Fruit fly (Drosophila melanogaster) whole organism, embryonic: ENCODE measurements around the gene Ccn.

ENCODE experiments used
- ATbp ChIP-seq: fragments of 200-800 bp; sonication (Bioruptor generic); optimal IDR thresholded peaks from 2 replicates; lab custom pipeline; 2017; ENCODE audit warnings: missing biosample characterization, mild to moderate bottlenecking, missing genetic modification characterization, missing genetic modification reagents
- Blimp-1 ChIP-seq: fragments of 200-800 bp; sonication (Bioruptor generic); optimal IDR thresholded peaks from 3 replicates; lab custom pipeline; 2018; ENCODE audit warnings: missing biosample characterization, missing genetic modification characterization, mild to moderate bottlenecking, moderate library complexity, missing genetic modification reagents
- CG10267 ChIP-seq: fragments of 200-800 bp; sonication (Bioruptor generic); optimal IDR thresholded peaks from 2 replicates; lab custom pipeline; 2018; ENCODE audit warnings: missing biosample characterization, mild to moderate bottlenecking, missing genetic modification characterization, moderate library complexity
- CG10979 ChIP-seq: fragments of 200-800 bp; sonication (Bioruptor generic); optimal IDR thresholded peaks from 2 replicates; lab custom pipeline; 2018; ENCODE audit warnings: missing biosample characterization, mild to moderate bottlenecking, missing genetic modification characterization, moderate library complexity
- CG12155 ChIP-seq: fragments of 200-800 bp; sonication (Bioruptor generic); optimal IDR thresholded peaks from 3 replicates; lab custom pipeline; 2016; ENCODE audit warnings: missing biosample characterization, missing genetic modification characterization
- CG12219 ChIP-seq: fragments of 200-800 bp; sonication (Bioruptor generic); optimal IDR thresholded peaks from 3 replicates; lab custom pipeline; 2018; ENCODE audit warnings: missing biosample characterization, mild to moderate bottlenecking, missing genetic modification characterization
- CG12299 ChIP-seq: fragments of 200-800 bp; sonication (Bioruptor generic); optimal IDR thresholded peaks from 2 replicates; lab custom pipeline; 2018; ENCODE audit warnings: missing biosample characterization, mild to moderate bottlenecking, missing genetic modification characterization
- CG14014 ChIP-seq: fragments of 200-800 bp; sonication (Bioruptor generic); IDR thresholded peaks from 2 replicates; pipeline ENCODE4 v1.3.6; 2022; ENCODE audit warnings: missing biosample characterization, missing genetic modification characterization
- CG15073 ChIP-seq: fragments of 200-800 bp; sonication (Bioruptor generic); optimal IDR thresholded peaks from 2 replicates; lab custom pipeline; 2016; ENCODE audit warnings: missing biosample characterization, missing genetic modification characterization
- CG1647 ChIP-seq: fragments of 200-800 bp; sonication (Bioruptor generic); optimal IDR thresholded peaks from 3 replicates; lab custom pipeline; 2016; ENCODE audit warnings: missing biosample characterization, missing genetic modification characterization
- CG16815 ChIP-seq: fragments of 200-800 bp; sonication (Bioruptor generic); optimal IDR thresholded peaks from 3 replicates; lab custom pipeline; 2017; ENCODE audit warnings: missing biosample characterization, mild to moderate bottlenecking, missing genetic modification characterization
- CG17385 ChIP-seq: fragments of 200-800 bp; sonication (Bioruptor generic); optimal IDR thresholded peaks from 3 replicates; lab custom pipeline; 2018; ENCODE audit warnings: missing biosample characterization, mild to moderate bottlenecking, missing genetic modification characterization
- CG17568 ChIP-seq: fragments of 200-800 bp; sonication (Bioruptor generic); optimal IDR thresholded peaks from 2 replicates; lab custom pipeline; 2018; ENCODE audit warnings: missing biosample characterization, mild to moderate bottlenecking, missing genetic modification characterization, moderate library complexity
- CG18476 ChIP-seq: fragments of 200-800 bp; sonication (Bioruptor generic); optimal IDR thresholded peaks from 2 replicates; lab custom pipeline; 2016; ENCODE audit warnings: missing biosample characterization, mild to moderate bottlenecking, missing genetic modification characterization
- CG30403 ChIP-seq: fragments of 200-800 bp; sonication (Bioruptor generic); optimal IDR thresholded peaks from 3 replicates; lab custom pipeline; 2016; ENCODE audit warnings: missing biosample characterization, missing genetic modification characterization
- CG3281 ChIP-seq: fragments of 200-800 bp; sonication (Bioruptor generic); optimal IDR thresholded peaks from 3 replicates; lab custom pipeline; 2017; ENCODE audit warnings: missing biosample characterization, mild to moderate bottlenecking, missing genetic modification characterization
- CG4424 ChIP-seq: fragments of 200-800 bp; sonication (Bioruptor generic); optimal IDR thresholded peaks from 3 replicates; lab custom pipeline; 2016; ENCODE audit warnings: missing biosample characterization, missing genetic modification characterization
- CG4854 ChIP-seq: fragments of 200-800 bp; sonication (Bioruptor generic); optimal IDR thresholded peaks from 2 replicates; lab custom pipeline; 2016; ENCODE audit warnings: missing biosample characterization, missing genetic modification characterization, inconsistent platforms
- CG6689 ChIP-seq: fragments of 200-800 bp; sonication (Bioruptor generic); IDR thresholded peaks from 2 replicates; pipeline ENCODE4 v1.3.6; 2022; ENCODE audit warnings: missing biosample characterization, missing genetic modification characterization
- CG6791 ChIP-seq: fragments of 200-800 bp; sonication (Bioruptor generic); IDR thresholded peaks from 3 replicates; pipeline ENCODE4 v1.3.6; 2022; ENCODE audit warnings: missing biosample characterization, missing genetic modification characterization; ENCODE audit not compliant: partially characterized antibody
- CG8290 ChIP-seq, 3 experiments: fragments of 200-800 bp; sonication (Bioruptor generic); optimal IDR thresholded peaks; 2 replicates each; lab custom pipeline; 2016 to 2019; ENCODE audit warnings: missing biosample characterization in 3 of 3, missing genetic modification characterization in 3 of 3, mild to moderate bottlenecking in 2 of 3, moderate library complexity in 1 of 3
- CG9727 ChIP-seq: fragments of 200-800 bp; sonication (Bioruptor generic); optimal IDR thresholded peaks from 3 replicates; lab custom pipeline; 2017; ENCODE audit warnings: missing biosample characterization, mild to moderate bottlenecking, missing genetic modification characterization
- CkIIα-i1 ChIP-seq: fragments of 200-800 bp; sonication (Bioruptor generic); IDR thresholded peaks from 2 replicates; pipeline ENCODE4 v1.3.6; 2022; ENCODE audit warnings: missing biosample characterization, missing genetic modification characterization
- D ChIP-seq, 2 experiments: fragments of 200-800 bp in 1 of 2; fragments of >200 bp in 1 of 2; sonication (Bioruptor generic) in 1 of 2; optimal IDR thresholded peaks; 2 replicates in 1 of 2; 3 replicates in 1 of 2; lab custom pipeline; 2017; ENCODE audit warnings: mild to moderate bottlenecking in 1 of 2, missing biosample characterization in 1 of 2, missing genetic modification characterization in 1 of 2, missing genetic modification reagents in 1 of 2
- Dll ChIP-seq: fragments of 200-800 bp; sonication (Bioruptor generic); IDR thresholded peaks from 4 replicates; pipeline ENCODE4 v1.3.6; 2022; ENCODE audit warnings: missing biosample characterization, missing genetic modification characterization; ENCODE audit not compliant: partially characterized antibody
- Ets65A ChIP-seq: fragments of 200-800 bp; sonication (Bioruptor generic); peaks from one replicate; lab custom pipeline; 2016; ENCODE audit warnings: missing biosample characterization, missing genetic modification characterization
- Fer3 ChIP-seq: fragments of 200-800 bp; sonication (Bioruptor generic); optimal IDR thresholded peaks from 2 replicates; lab custom pipeline; 2018; ENCODE audit warnings: missing biosample characterization, mild to moderate bottlenecking, missing genetic modification characterization, moderate library complexity
- HLH54F ChIP-seq: fragments of 200-800 bp; sonication (Bioruptor generic); optimal IDR thresholded peaks from 3 replicates; lab custom pipeline; 2016; ENCODE audit warnings: missing biosample characterization, missing genetic modification characterization
- Hand ChIP-seq: fragments of 200-800 bp; sonication (Bioruptor generic); optimal IDR thresholded peaks from 2 replicates; lab custom pipeline; 2017; ENCODE audit warnings: mild to moderate bottlenecking, missing biosample characterization, missing genetic modification reagents, missing genetic modification characterization
- Hmr ChIP-seq: fragments of 200-800 bp; sonication (Bioruptor generic); optimal IDR thresholded peaks from 3 replicates; lab custom pipeline; 2017; ENCODE audit warnings: mild to moderate bottlenecking, missing biosample characterization, missing genetic modification reagents, missing genetic modification characterization
- NfI ChIP-seq: fragments of 200-800 bp; sonication (Bioruptor generic); optimal IDR thresholded peaks from 3 replicates; lab custom pipeline; 2018; ENCODE audit warnings: missing biosample characterization, mild to moderate bottlenecking, missing genetic modification characterization, moderate library complexity
- Sox102F ChIP-seq: fragments of 200-800 bp; sonication (Bioruptor generic); optimal IDR thresholded peaks from 2 replicates; lab custom pipeline; 2018; ENCODE audit warnings: missing biosample characterization, mild to moderate bottlenecking, missing genetic modification characterization, moderate library complexity
- Ssrp ChIP-seq: fragments of 200-800 bp; sonication (Bioruptor generic); optimal IDR thresholded peaks from 2 replicates; lab custom pipeline; 2018; ENCODE audit warnings: missing biosample characterization, mild to moderate bottlenecking, missing genetic modification characterization, moderate library complexity
- Usf ChIP-seq: fragments of 200-800 bp; sonication (Bioruptor generic); optimal IDR thresholded peaks from 2 replicates; lab custom pipeline; 2017; ENCODE audit warnings: missing genotype, missing biosample characterization, missing genetic modification characterization
- Xrp1 ChIP-seq: fragments of 200-800 bp; sonication (Bioruptor generic); IDR thresholded peaks from 2 replicates; pipeline ENCODE4 v1.3.6; 2022; ENCODE audit warnings: missing biosample characterization, missing genetic modification characterization
- az2 ChIP-seq: fragments of 200-800 bp; sonication (Bioruptor generic); optimal IDR thresholded peaks from 3 replicates; lab custom pipeline; 2016; ENCODE audit warnings: missing biosample characterization, missing genetic modification characterization
- bcd ChIP-seq: fragments of 200-800 bp; sonication (Bioruptor generic); optimal IDR thresholded peaks from 2 replicates; lab custom pipeline; 2017; ENCODE audit warnings: missing biosample characterization, mild to moderate bottlenecking, missing genetic modification characterization
- cato ChIP-seq: fragments of 200-800 bp; sonication (Bioruptor generic); optimal IDR thresholded peaks from 2 replicates; lab custom pipeline; 2016; ENCODE audit warnings: missing biosample characterization, missing genetic modification characterization, borderline replicate concordance
- chn ChIP-seq: fragments of 200-800 bp; sonication (Bioruptor generic); optimal IDR thresholded peaks from 2 replicates; lab custom pipeline; 2016; ENCODE audit warnings: missing biosample characterization, missing genetic modification characterization
- inv ChIP-seq: fragments of 200-800 bp; sonication (Bioruptor generic); IDR thresholded peaks from 2 replicates; pipeline ENCODE4 v1.3.6; 2022; ENCODE audit warnings: missing biosample characterization, missing genetic modification characterization; ENCODE audit not compliant: partially characterized antibody
- lab ChIP-seq: fragments of 200-800 bp; sonication (Bioruptor generic); optimal IDR thresholded peaks from 3 replicates; lab custom pipeline; 2017; ENCODE audit warnings: missing biosample characterization, missing genetic modification characterization, mild to moderate bottlenecking, moderate library complexity, missing genetic modification reagents
- nmo ChIP-seq: fragments of 200-800 bp; sonication (Bioruptor generic); optimal IDR thresholded peaks from 2 replicates; lab custom pipeline; 2018; ENCODE audit warnings: missing biosample characterization, mild to moderate bottlenecking, missing genetic modification characterization, moderate library complexity
- slbo ChIP-seq: fragments of 200-800 bp; sonication (Bioruptor generic); IDR thresholded peaks from 2 replicates; pipeline ENCODE4 v1.3.6; 2022; ENCODE audit warnings: missing biosample characterization, missing genetic modification characterization
- sob ChIP-seq: fragments of 200-800 bp; sonication (Bioruptor generic); IDR thresholded peaks from 2 replicates; pipeline ENCODE4 v1.3.6; 2022; ENCODE audit warnings: missing biosample characterization, missing genetic modification characterization
- stc ChIP-seq: fragments of 200-800 bp; sonication (Bioruptor generic); IDR thresholded peaks from 2 replicates; pipeline ENCODE4 v1.3.6; 2022; ENCODE audit warnings: missing biosample characterization, missing genetic modification characterization
- sug ChIP-seq: fragments of 200-800 bp; optimal IDR thresholded peaks from 2 replicates; lab custom pipeline; 2019; ENCODE audit warnings: missing biosample characterization, mild to moderate bottlenecking, missing genetic modification characterization, moderate library complexity
- unpg ChIP-seq: fragments of 200-800 bp; sonication (Bioruptor generic); optimal IDR thresholded peaks from 3 replicates; lab custom pipeline; 2018; ENCODE audit warnings: missing biosample characterization, mild to moderate bottlenecking, missing genetic modification characterization, moderate library complexity

Ccn gene

DNA sequence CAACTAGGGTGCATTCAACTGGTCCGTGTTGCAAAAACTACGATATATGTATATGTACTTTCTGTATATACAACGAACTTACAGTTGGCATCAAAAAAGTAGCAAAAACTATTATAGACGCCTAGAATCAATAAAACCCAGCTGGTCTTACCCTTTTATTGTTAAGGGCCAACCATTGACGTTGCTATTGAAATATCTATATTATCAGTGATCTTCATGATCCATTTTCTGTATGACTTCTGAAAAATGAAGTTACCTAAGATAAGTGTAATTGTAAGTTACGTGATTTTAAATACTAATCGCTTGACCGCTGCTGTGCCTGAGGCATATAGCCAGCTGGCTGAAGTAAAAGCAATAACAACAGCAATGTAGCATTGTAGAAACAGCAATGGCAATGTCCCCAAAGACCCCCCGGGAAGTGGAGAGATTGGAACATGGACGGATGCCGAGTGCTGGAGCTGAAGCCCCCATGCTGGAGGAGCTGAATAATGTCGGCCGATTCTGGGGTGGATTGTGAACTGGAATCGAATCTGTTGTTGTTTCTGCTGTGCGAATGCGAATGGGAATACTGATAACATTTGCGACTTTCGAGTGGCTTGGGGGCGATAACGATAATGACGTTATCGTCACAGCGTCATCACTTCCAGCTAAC is 32.0 kb upstream of the Ccn start (continued):
- TF ChIP-seq CG8290 (GFP tag; optimal IDR thresholded peaks at IDR 0.05; lab: Kevin White, UChicago): no peak
- TF ChIP-seq CG8290 (tag; optimal IDR thresholded peaks at IDR 0.05; lab: Kevin White, UChicago): no peak
- TF ChIP-seq stc (GFP tag; lab: Robert Waterston, UW): peak; percentile 43; the same call in 1 of the 2 replicates
- TF ChIP-seq Ssrp (tag; lab: Kevin White, UChicago): peak; percentile 44
- TF ChIP-seq sug (tag; lab: Kevin White, UChicago): peak; percentile 95
- TF ChIP-seq CG10979: peak; percentile 58
- TF ChIP-seq cato (GFP tag; lab: Kevin White, UChicago): peak; percentile 2
- TF ChIP-seq CG17385 (GFP tag; lab: Kevin White, UChicago): peak; percentile 17
- TF ChIP-seq CG4854: peak; percentile 34
- peak; percentile 27 for TF ChIP-seq CG10267 (tag; lab: Kevin White, UChicago)
- TF ChIP-seq CG12219 (GFP tag; lab: Kevin White, UChicago): peak; percentile 17
- TF ChIP-seq HLH54F (GFP tag; lab: Kevin White, UChicago): peak; percentile 9
- TF ChIP-seq Blimp-1 (GFP tag; lab: Kevin White, UChicago): peak; percentile 50
- TF ChIP-seq Hmr (GFP tag; lab: Kevin White, UChicago): peak; percentile 43
- peak; percentile 17 for TF ChIP-seq CG18476 (GFP tag; lab: Kevin White, UChicago)
- no peak for TF ChIP-seq CG15073 (GFP tag; lab: Kevin White, UChicago)
- TF ChIP-seq NfI: peak; percentile 16
- 0 out of 2 replicates have a peak, but pooled peaks have one; percentile 28 for TF ChIP-seq sob (GFP tag; lab: Robert Waterston, UW)
- TF ChIP-seq az2 (GFP tag; lab: Kevin White, UChicago): peak; percentile 32
- TF ChIP-seq Hand: peak; percentile 38
- TF ChIP-seq CG6791 (GFP tag; lab: Robert Waterston, UW): no peak
- TF ChIP-seq CG3281: peak; percentile 65
- TF ChIP-seq lab (GFP tag; lab: Kevin White, UChicago): peak; percentile 63
- TF ChIP-seq CG9727 (GFP tag; lab: Kevin White, UChicago): peak; percentile 22
- no peak for TF ChIP-seq CG14014 (GFP tag; lab: Robert Waterston, UW)
- TF ChIP-seq CG12155 (GFP tag; lab: Kevin White, UChicago): peak; percentile 6
- peak; percentile 7 for TF ChIP-seq Fer3 (tag; lab: Kevin White, UChicago)
- TF ChIP-seq ATbp (GFP tag; lab: Kevin White, UChicago): peak; percentile 19
- no peak for TF ChIP-seq Dll (GFP tag; lab: Robert Waterston, UW)
- no peak for TF ChIP-seq CG16815
- TF ChIP-seq CG4424 (GFP tag; lab: Kevin White, UChicago): no peak
- peak; percentile 22 for TF ChIP-seq bcd (GFP tag; lab: Kevin White, UChicago)
- peak; percentile 44 for TF ChIP-seq CG17568 (GFP tag; lab: Kevin White, UChicago)
- TF ChIP-seq CG1647 (GFP tag; lab: Kevin White, UChicago): peak; percentile 5
- TF ChIP-seq slbo (GFP tag; lab: Robert Waterston, UW): peak; percentile 43; the same call in 1 of the 2 replicates
- TF ChIP-seq Usf (GFP tag; lab: Kevin White, UChicago): peak; percentile 9
- TF ChIP-seq CG12299: no peak
- peak; percentile 3 for TF ChIP-seq CG30403 (GFP tag; lab: Kevin White, UChicago)
- peak; percentile 89 for TF ChIP-seq Ets65A (GFP tag; lab: Kevin White, UChicago)
- peak; percentile 49 for TF ChIP-seq nmo
- peak; percentile 60 for TF ChIP-seq unpg
- TF ChIP-seq inv (GFP tag; lab: Robert Waterston, UW): no peak
- TF ChIP-seq chn: peak; percentile 13
- 0 out of 2 replicates have a peak, but pooled peaks have one; percentile 21 for TF ChIP-seq CG6689 (GFP tag; lab: Robert Waterston, UW)
- 0 out of 2 replicates have a peak, but pooled peaks have one; percentile 40 for TF ChIP-seq Xrp1 (GFP tag; lab: Robert Waterston, UW)
- TF ChIP-seq CkIIα-i1 (GFP tag; lab: Robert Waterston, UW): no peak
- TF ChIP-seq D (optimal IDR thresholded peaks at IDR 0.05; lab: Kevin White, UChicago): no peak
- TF ChIP-seq D (GFP tag; optimal IDR thresholded peaks at IDR 0.05; lab: Kevin White, UChicago): peak; percentile 25
- TF ChIP-seq Sox102F (GFP tag; lab: Kevin White, UChicago): peak; percentile 61
